Worm (Caenorhabditis elegans) whole organism, late embryonic: Measurements from ENCODE around the gene del-10.

ENCODE experiments used
- C08G9.2 ChIP-seq: sonication (generic microtip); optimal IDR thresholded peaks from 2 replicates; lab custom pipeline; 2016; ENCODE audit warnings: mild to moderate bottlenecking, missing genetic modification characterization, moderate library complexity, missing compliant biosample characterization
- F13H6.1 ChIP-seq: sonication (generic microtip); optimal IDR thresholded peaks from 2 replicates; lab custom pipeline; 2016; ENCODE audit warnings: missing genetic modification characterization, missing compliant biosample characterization
- K09A11.1 ChIP-seq: sonication (generic microtip); optimal IDR thresholded peaks from 2 replicates; lab custom pipeline; 2017; ENCODE audit warnings: antibody characterized with exemption, mild to moderate bottlenecking, missing genetic modification characterization, missing compliant biosample characterization; ENCODE audit not compliant: insufficient read depth
- Y22D7AL.16 ChIP-seq: sonication (generic microtip); optimal IDR thresholded peaks from 2 replicates; lab custom pipeline; 2016; ENCODE audit warnings: missing genetic modification characterization, missing compliant biosample characterization
- ama-1 ChIP-seq: fragments of 150-350 bp; optimal IDR thresholded peaks from 2 replicates; lab custom pipeline; 2014
- ceh-18 ChIP-seq: sonication (generic microtip); optimal IDR thresholded peaks from 2 replicates; lab custom pipeline; 2016; ENCODE audit warnings: missing genetic modification characterization, missing compliant biosample characterization
- ceh-19 ChIP-seq: fragments of 200-800 bp; sonication (Bioruptor generic); optimal IDR thresholded peaks from 2 replicates; lab custom pipeline; 2018; ENCODE audit warnings: mild to moderate bottlenecking, missing genetic modification characterization, missing compliant biosample characterization
- ceh-2 ChIP-seq: sonication (generic microtip); optimal IDR thresholded peaks from 2 replicates; lab custom pipeline; 2016; ENCODE audit warnings: missing genotype, missing genetic modification characterization, missing compliant biosample characterization
- ceh-22 ChIP-seq: sonication (generic microtip); optimal IDR thresholded peaks from 2 replicates; lab custom pipeline; 2017; ENCODE audit warnings: missing biosample characterization, missing genetic modification characterization
- ceh-24 ChIP-seq: sonication (generic microtip); optimal IDR thresholded peaks from 2 replicates; lab custom pipeline; 2016; ENCODE audit warnings: mild to moderate bottlenecking, missing genetic modification characterization, missing compliant biosample characterization
- ceh-45 ChIP-seq: fragments of 200-800 bp; sonication (Bioruptor generic); IDR thresholded peaks from 2 replicates; pipeline ENCODE4 v1.3.6; 2022; ENCODE audit warnings: missing genetic modification reagents, missing genetic modification characterization, missing compliant biosample characterization
- dmd-4 ChIP-seq: sonication (generic microtip); optimal IDR thresholded peaks from 2 replicates; lab custom pipeline; 2016; ENCODE audit warnings: borderline replicate concordance, missing genetic modification characterization, missing compliant biosample characterization
- elt-2 ChIP-seq: sonication (generic microtip); optimal IDR thresholded peaks from 2 replicates; lab custom pipeline; 2016; ENCODE audit warnings: missing genetic modification reagents, missing genetic modification characterization, missing compliant biosample characterization
- elt-4 ChIP-seq: sonication (generic microtip); optimal IDR thresholded peaks from 2 replicates; lab custom pipeline; 2016; ENCODE audit warnings: missing genetic modification characterization, missing compliant biosample characterization
- fax-1 ChIP-seq: sonication (generic microtip); optimal IDR thresholded peaks from 2 replicates; lab custom pipeline; 2016; ENCODE audit warnings: missing genotype, missing genetic modification characterization, missing compliant biosample characterization
- fkh-10 ChIP-seq: fragments of 150-350 bp; optimal IDR thresholded peaks from 2 replicates; lab custom pipeline; 2014; ENCODE audit warnings: missing biosample characterization, missing genetic modification reagents, missing genetic modification characterization
- fkh-6 ChIP-seq: sonication (generic microtip); optimal IDR thresholded peaks from 2 replicates; lab custom pipeline; 2016; ENCODE audit warnings: missing genetic modification characterization, missing compliant biosample characterization
- hlh-13 ChIP-seq: fragments of 200-800 bp; sonication (Bioruptor generic); optimal IDR thresholded peaks from 2 replicates; lab custom pipeline; 2018; ENCODE audit warnings: mild to moderate bottlenecking, missing genetic modification characterization, missing compliant biosample characterization
- hlh-15 ChIP-seq: sonication (generic microtip); optimal IDR thresholded peaks from 2 replicates; lab custom pipeline; 2016; ENCODE audit warnings: missing genetic modification characterization, missing compliant biosample characterization
- lin-11 ChIP-seq: fragments of 200-800 bp; sonication (Bioruptor generic); optimal IDR thresholded peaks from 2 replicates; lab custom pipeline; 2018; ENCODE audit warnings: mild to moderate bottlenecking, missing genetic modification characterization, missing compliant biosample characterization
- madf-2 ChIP-seq: sonication (generic microtip); optimal IDR thresholded peaks from 2 replicates; lab custom pipeline; 2017; ENCODE audit warnings: missing genetic modification characterization, missing compliant biosample characterization
- mec-3 ChIP-seq: sonication (generic microtip); optimal IDR thresholded peaks from 2 replicates; lab custom pipeline; 2016; ENCODE audit warnings: borderline replicate concordance, missing genetic modification characterization, missing compliant biosample characterization
- nfya-1 ChIP-seq: sonication (generic microtip); optimal IDR thresholded peaks from 2 replicates; lab custom pipeline; 2017; ENCODE audit warnings: missing genetic modification characterization, mild to moderate bottlenecking, missing compliant biosample characterization, antibody characterized with exemption, moderate library complexity
- nhr-11 ChIP-seq: fragments of 150-350 bp; optimal IDR thresholded peaks from 2 replicates; lab custom pipeline; 2014; ENCODE audit warnings: missing biosample characterization, missing genetic modification characterization
- nhr-232 ChIP-seq: sonication (generic microtip); optimal IDR thresholded peaks from 2 replicates; lab custom pipeline; 2016; ENCODE audit warnings: missing genetic modification characterization, missing compliant biosample characterization
- npax-4 ChIP-seq: sonication (generic microtip); optimal IDR thresholded peaks from 2 replicates; lab custom pipeline; 2016; ENCODE audit warnings: missing genetic modification characterization, missing compliant biosample characterization
- pag-3 ChIP-seq: sonication (generic microtip); optimal IDR thresholded peaks from 2 replicates; lab custom pipeline; 2016; ENCODE audit warnings: missing compliant biosample characterization, missing genetic modification characterization, borderline replicate concordance
- pax-1 ChIP-seq: fragments of 150-350 bp; optimal IDR thresholded peaks from 2 replicates; lab custom pipeline; 2014; ENCODE audit warnings: missing biosample characterization, missing genetic modification characterization
- pha-4 ChIP-seq: fragments of 150-350 bp; optimal IDR thresholded peaks from 2 replicates; lab custom pipeline; 2018; ENCODE audit warnings: missing biosample characterization, missing genetic modification reagents, missing genetic modification characterization
- pros-1 ChIP-seq: fragments of 150-350 bp; optimal IDR thresholded peaks from 2 replicates; lab custom pipeline; 2014; ENCODE audit warnings: missing biosample characterization, missing genetic modification reagents, missing genetic modification characterization
- ref-2 ChIP-seq: sonication (generic microtip); optimal IDR thresholded peaks from 2 replicates; lab custom pipeline; 2016; ENCODE audit warnings: missing genetic modification characterization, missing compliant biosample characterization
- sox-2 ChIP-seq: fragments of 200-800 bp; sonication (Bioruptor generic); IDR thresholded peaks from 2 replicates; pipeline ENCODE4 v1.3.6; 2022; ENCODE audit warnings: missing genetic modification reagents, missing genetic modification characterization, missing compliant biosample characterization
- tbx-2 ChIP-seq: sonication (generic microtip); optimal IDR thresholded peaks from 2 replicates; lab custom pipeline; 2016; ENCODE audit warnings: missing genetic modification characterization, missing compliant biosample characterization
- ttx-3 ChIP-seq: sonication (generic microtip); optimal IDR thresholded peaks from 2 replicates; lab custom pipeline; 2016; ENCODE audit warnings: missing genetic modification reagents, missing genetic modification characterization, missing compliant biosample characterization
- zip-5 ChIP-seq: sonication (generic microtip); optimal IDR thresholded peaks from 2 replicates; lab custom pipeline; 2016; ENCODE audit warnings: missing genetic modification characterization, missing compliant biosample characterization
- ztf-16 ChIP-seq: sonication (generic microtip); optimal IDR thresholded peaks from 2 replicates; lab custom pipeline; 2017; ENCODE audit warnings: missing genetic modification characterization, missing compliant biosample characterization

The del-10 gene

ce11 chrII:6522622-6523254, 40.8 kb upstream of the del-10 start (continued):
- TF ChIP-seq nfya-1 (tag; lab: Kevin White, UChicago): peak; percentile 21
- no peak for TF ChIP-seq mec-3
- no peak for TF ChIP-seq ceh-22 (tag; lab: Kevin White, UChicago)
- no peak for TF ChIP-seq ama-1 (lab: Kevin White, UChicago)

ce11 chrII:6521316-6521715, 39.4 kb upstream of the del-10 start, which contains the start of gene toe-2:
Gene toe-2, minus strand, starts transcription at chrII:6521385.
- TF ChIP-seq ztf-16: no peak
- TF ChIP-seq C08G9.2: no peak
- no peak for TF ChIP-seq elt-2 (tag; lab: Kevin White, UChicago)
- TF ChIP-seq K09A11.1: no peak
- no peak for TF ChIP-seq hlh-15 (tag; lab: Kevin White, UChicago)
- TF ChIP-seq pag-3 (tag; lab: Kevin White, UChicago): no peak
- no peak for TF ChIP-seq pax-1
- no peak for TF ChIP-seq F13H6.1 (tag; lab: Kevin White, UChicago)
- TF ChIP-seq ceh-45 (GFP tag; lab: Robert Waterston, UW): no peak
- no peak for TF ChIP-seq pha-4 (tag; lab: Kevin White, UChicago)
- no peak for TF ChIP-seq fax-1 (tag; lab: Kevin White, UChicago)
- TF ChIP-seq sox-2 (GFP tag; lab: Robert Waterston, UW): no peak
- no peak for TF ChIP-seq npax-4
- TF ChIP-seq, all 69 proteins: peak for 0

ce11 chrII:6520103-6520502, 38.2 kb upstream of the del-10 start:
- TF ChIP-seq nfya-1 (tag; lab: Kevin White, UChicago) (no peak), Y22D7AL.16 (tag; lab: Kevin White, UChicago) (no peak), ama-1 (lab: Kevin White, UChicago) (no peak), pros-1 (tag; lab: Kevin White, UChicago) (no peak), hlh-15 (tag; lab: Kevin White, UChicago) (no peak), mec-3 (no peak), ceh-18 (no peak), pha-4 (tag; lab: Kevin White, UChicago) (no peak)

ce11 chrII:6519703-6520102, 37.8 kb upstream of the del-10 start:
- TF ChIP-seq K09A11.1: no peak
- no peak for TF ChIP-seq dmd-4 (tag; lab: Kevin White, UChicago)
- no peak for TF ChIP-seq lin-11 (tag; lab: Kevin White, UChicago)
- TF ChIP-seq zip-5 (tag; lab: Kevin White, UChicago): no peak
- TF ChIP-seq ceh-24 (tag; lab: Kevin White, UChicago): no peak
- TF ChIP-seq fkh-10 (GFP tag; lab: Kevin White, UChicago): no peak
- TF ChIP-seq madf-2 (tag; lab: Kevin White, UChicago): no peak
- no peak for TF ChIP-seq hlh-13 (GFP tag; lab: Kevin White, UChicago)
- no peak for TF ChIP-seq ceh-19
- TF ChIP-seq F13H6.1 (tag; lab: Kevin White, UChicago): no peak
- TF ChIP-seq ttx-3 (tag; lab: Kevin White, UChicago): no peak
- TF ChIP-seq nhr-232 (tag; lab: Kevin White, UChicago): no peak
- TF ChIP-seq ceh-2 (tag; lab: Kevin White, UChicago): no peak
- no peak for TF ChIP-seq npax-4
- no peak for TF ChIP-seq fax-1 (tag; lab: Kevin White, UChicago)
- no peak for TF ChIP-seq mec-3
- no peak for TF ChIP-seq C08G9.2

ce11 chrII:6516276-6516675, 34.4 kb upstream of the del-10 start, which contains the start of gene C56E6.7:
Gene C56E6.7, plus strand, starts transcription at chrII:6516576.
- TF ChIP-seq pros-1 (tag; lab: Kevin White, UChicago) (no peak), ztf-16 (no peak), nhr-11 (tag; lab: Kevin White, UChicago) (no peak), elt-4 (tag; lab: Kevin White, UChicago) (no peak), ref-2 (no peak), sox-2 (GFP tag; lab: Robert Waterston, UW) (no peak), fkh-6 (tag; lab: Kevin White, UChicago) (no peak), tbx-2 (tag; lab: Kevin White, UChicago) (no peak)
